Worm (Caenorhabditis elegans) whole organism, L4/young adult: ENCODE measurements around the gene F53A9.1.

Experiments used
- W03F9.2 ChIP-seq: fragments of 150-350 bp; optimal IDR thresholded peaks from 2 replicates; lab custom pipeline; 2014; ENCODE audit warnings: missing biosample characterization, missing genetic modification characterization
- dao-5 ChIP-seq: sonication (generic microtip); optimal IDR thresholded peaks from 2 replicates; lab custom pipeline; 2016; ENCODE audit warnings: missing genotype, missing genetic modification characterization, moderate library complexity, missing compliant biosample characterization
- him-1 ChIP-seq: sonication (generic microtip); optimal IDR thresholded peaks from 2 replicates; lab custom pipeline; 2016; ENCODE audit warnings: missing genotype, missing genetic modification reagents, missing genetic modification characterization, missing compliant biosample characterization

F53A9.1 gene

ce11 chrX:8711141-8711645 is at the start of gene F53A9.1:
Gene F53A9.1 (plus strand): TSS chrX:8711595.
- no peak for TF ChIP-seq him-1
- TF ChIP-seq W03F9.2 (tag; lab: Kevin White, UChicago): no peak
- TF ChIP-seq dao-5 (tag; lab: Kevin White, UChicago): no peak

ce11 chrX:8662452-8662851 is 48.9 kb upstream of the F53A9.1 start:
- TF ChIP-seq dao-5 (tag; lab: Kevin White, UChicago): no peak
- no peak for TF ChIP-seq him-1
- no peak for TF ChIP-seq W03F9.2 (tag; lab: Kevin White, UChicago)

ce11 chrX:8672760-8673159 is 38.6 kb upstream of the F53A9.1 start, which contains the start of the genes K09E2.2 and K09E2.3:
Gene K09E2.2 (plus strand): TSS chrX:8673060.
Gene K09E2.3 (plus strand): TSS chrX:8673084.
- TF ChIP-seq him-1: no peak
- no peak for TF ChIP-seq dao-5 (tag; lab: Kevin White, UChicago)
- TF ChIP-seq W03F9.2 (tag; lab: Kevin White, UChicago): no peak

ce11 chrX:8674514-8674913 is 36.9 kb upstream of the F53A9.1 start:
- TF ChIP-seq W03F9.2 (tag; lab: Kevin White, UChicago): peak; percentile 22
- no peak for TF ChIP-seq him-1

ce11 chrX:8675151-8675550 is 36.2 kb upstream of the F53A9.1 start:
- no peak for TF ChIP-seq him-1
- TF ChIP-seq dao-5 (tag; lab: Kevin White, UChicago): no peak
- no peak for TF ChIP-seq W03F9.2 (tag; lab: Kevin White, UChicago)

ce11 chrX:8676088-8676779 is 35.2 kb upstream of the F53A9.1 start:
- TF ChIP-seq dao-5 (tag; lab: Kevin White, UChicago) (no peak), him-1 (no peak), W03F9.2 (tag; lab: Kevin White, UChicago) (no peak)

ce11 chrX:8677320-8677719 is 34.1 kb upstream of the F53A9.1 start:
- TF ChIP-seq him-1: no peak
- no peak for TF ChIP-seq W03F9.2 (tag; lab: Kevin White, UChicago)
- TF ChIP-seq dao-5 (tag; lab: Kevin White, UChicago): no peak

ce11 chrX:8677873-8678272 is 33.5 kb upstream of the F53A9.1 start:
- TF ChIP-seq him-1 (no peak), dao-5 (tag; lab: Kevin White, UChicago) (no peak), W03F9.2 (tag; lab: Kevin White, UChicago) (no peak)

- TF ChIP-seq him-1 (no peak), dao-5 (tag; lab: Kevin White, UChicago) (no peak), W03F9.2 (tag; lab: Kevin White, UChicago) (no peak)
These were observed 29.8 kb upstream of the F53A9.1 start, which contains the start of gene K09E2.1 for ce11 chrX:8681600-8681999. Gene K09E2.1 (plus strand): TSS chrX:8681900.

ce11 chrX:8697517-8697916 is 13.9 kb upstream of the F53A9.1 start, which contains the start of gene frpr-8:
Gene frpr-8 (plus strand): TSS chrX:8697817.
- TF ChIP-seq him-1 (no peak), W03F9.2 (tag; lab: Kevin White, UChicago) (no peak), dao-5 (tag; lab: Kevin White, UChicago) (no peak)

ce11 chrX:8703664-8704356 is 7.6 kb upstream of the F53A9.1 start, which contains the start of gene jbts-14:
Gene jbts-14 (plus strand): TSS chrX:8704306.
- TF ChIP-seq W03F9.2 (tag; lab: Kevin White, UChicago) (no peak), him-1 (no peak), dao-5 (tag; lab: Kevin White, UChicago) (no peak)

- TF ChIP-seq him-1 (no peak), dao-5 (tag; lab: Kevin White, UChicago) (no peak), W03F9.2 (tag; lab: Kevin White, UChicago) (no peak)
These were observed 6.6 kb upstream of the F53A9.1 start for ce11 chrX:8704830-8705229.

ce11 chrX:8708053-8708452 is 3.3 kb upstream of the F53A9.1 start, which contains the start of gene F53A9.3:
Gene F53A9.3 (plus strand): TSS chrX:8708353.
- TF ChIP-seq dao-5 (tag; lab: Kevin White, UChicago): no peak
- no peak for TF ChIP-seq W03F9.2 (tag; lab: Kevin White, UChicago)
- no peak for TF ChIP-seq him-1

ce11 chrX:8709424-8709823 is 2.0 kb upstream of the F53A9.1 start, which contains the start of gene kreg-1:
Gene kreg-1 (plus strand): TSS chrX:8709764.
- TF ChIP-seq W03F9.2 (tag; lab: Kevin White, UChicago) (no peak), him-1 (no peak), dao-5 (tag; lab: Kevin White, UChicago) (no peak)
